Worm (Caenorhabditis elegans): ENCODE data around the gene fbxb-95.

fbxb-95 gene

ce11 chrII:1895762-1896161 lies 41.6 kb downstream of the fbxb-95 start, which contains the start of gene math-25:
math-25 (plus strand) TSS chrII:1896062.
- no peak for TF ChIP-seq gei-17 (GFP tag; optimal IDR thresholded peaks at IDR 0.05)
- TF ChIP-seq nfya-2 (GFP tag; IDR thresholded peaks at IDR 0.05) = no peak
- no peak for TF ChIP-seq hrde-1 (tag; optimal IDR thresholded peaks at IDR 0.05; ENCODE audit: borderline replicate concordance)

ce11 chrII:1897936-1898335 lies 43.7 kb downstream of the fbxb-95 start, which contains the start of gene C46F9.6:
C46F9.6 (plus strand) TSS chrII:1898236.
- TF ChIP-seq ztf-26 (tag; optimal IDR thresholded peaks at IDR 0.05) = no peak
- TF ChIP-seq Y95B8A.8 (GFP tag; IDR thresholded peaks at IDR 0.05) = no peak
- no peak for TF ChIP-seq sptf-2 (GFP tag; optimal IDR thresholded peaks at IDR 0.05)
- no peak for TF ChIP-seq F57A8.1 (GFP tag; optimal IDR thresholded peaks at IDR 0.05)
- TF ChIP-seq atf-7 (tag; optimal IDR thresholded peaks at IDR 0.05) = no peak
- no peak for TF ChIP-seq C06A6.2 (GFP tag; conservative IDR thresholded peaks at IDR 0.05)
- TF ChIP-seq attf-5 (GFP tag; optimal IDR thresholded peaks at IDR 0.05) = no peak
- no peak for TF ChIP-seq xnd-1 (tag; optimal IDR thresholded peaks at IDR 0.05)
- TF ChIP-seq ekl-4 (GFP tag; IDR thresholded peaks at IDR 0.05) = no peak
- TF ChIP-seq ceh-58 (GFP tag; IDR thresholded peaks at IDR 0.05) = no peak
- no peak for TF ChIP-seq gei-17 (GFP tag; optimal IDR thresholded peaks at IDR 0.05)
- TF ChIP-seq chd-7 (tag; optimal IDR thresholded peaks at IDR 0.05) = no peak

DNA sequence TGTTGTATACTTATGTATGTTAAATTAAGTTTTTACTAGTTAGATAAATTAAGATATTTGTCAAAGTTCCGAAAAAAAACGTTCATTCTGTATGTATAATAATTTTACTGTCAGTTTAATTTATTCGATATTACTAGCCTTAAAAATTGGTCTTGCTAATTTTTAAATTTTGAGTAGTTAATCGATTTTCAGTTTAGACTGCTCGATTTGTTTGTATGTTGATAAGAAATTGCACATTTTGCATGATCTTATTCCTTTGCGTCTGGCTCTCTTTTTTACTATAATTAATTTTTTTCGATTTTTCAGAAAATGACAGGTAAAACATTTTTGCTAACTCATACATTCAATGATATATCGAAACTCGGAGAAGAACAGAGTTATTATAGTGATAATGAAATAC lies 45.7 kb downstream of the fbxb-95 start, which contains the start of gene math-24:
TSS of gene math-24 (plus strand) at position 301 of the 400 bp plus-strand sequence.
- TF ChIP-seq F23B12.7 (tag; optimal IDR thresholded peaks at IDR 0.05; ENCODE audit: insufficient read depth) (no peak), tbp1 (GFP tag; optimal IDR thresholded peaks at IDR 0.05) (no peak), ztf-25 (GFP tag; IDR thresholded peaks at IDR 0.05) (no peak), tbx-9 (tag; optimal IDR thresholded peaks at IDR 0.05; ENCODE audit: borderline replicate concordance) (no peak), ets-4 (GFP tag; optimal IDR thresholded peaks at IDR 0.05) (no peak), zim-3 (tag; optimal IDR thresholded peaks at IDR 0.05) (no peak), zfh-2 (GFP tag; conservative IDR thresholded peaks at IDR 0.05) (no peak), xnd-1 (tag; optimal IDR thresholded peaks at IDR 0.05) (no peak), ztf-18 (tag; optimal IDR thresholded peaks at IDR 0.05) (no peak), Y79H2A.3 (GFP tag; conservative IDR thresholded peaks at IDR 0.05) (no peak), madf-10 (tag; optimal IDR thresholded peaks at IDR 0.05) (no peak), ztf-26 (tag; optimal IDR thresholded peaks at IDR 0.05) (no peak), F55B11.4 (tag; optimal IDR thresholded peaks at IDR 0.05; ENCODE audit: borderline replicate concordance, insufficient read depth) (no peak), D2030.7 (GFP tag; IDR thresholded peaks at IDR 0.05) (no peak), nhr-120 (GFP tag; IDR thresholded peaks at IDR 0.05) (no peak), K12H6.12 (tag; optimal IDR thresholded peaks at IDR 0.05) (no peak), snpc-1.3 (tag; optimal IDR thresholded peaks at IDR 0.05; ENCODE audit: insufficient read depth) (no peak), nfyb-1 (GFP tag; IDR thresholded peaks at IDR 0.05) (no peak), him-1 (tag; optimal IDR thresholded peaks at IDR 0.05) (no peak)

- TF ChIP-seq aptf-3 (GFP tag; IDR thresholded peaks at IDR 0.05) (no peak), ets-4 (GFP tag; optimal IDR thresholded peaks at IDR 0.05) (no peak), madf-8 (GFP tag; conservative IDR thresholded peaks at IDR 0.05) (no peak), athp-1 (tag; optimal IDR thresholded peaks at IDR 0.05) (no peak), lin-40 (tag; optimal IDR thresholded peaks at IDR 0.05) (no peak), ceh-79 (tag; optimal IDR thresholded peaks at IDR 0.05) (no peak), F52B5.7 (tag; optimal IDR thresholded peaks at IDR 0.05) (no peak), C06A6.2 (GFP tag; conservative IDR thresholded peaks at IDR 0.05) (no peak)
Measured at ce11 chrII:1901981-1902380, 47.8 kb downstream of the fbxb-95 start, which contains the start of gene math-23. math-23 (plus strand) TSS chrII:1902281.
